Worm (Caenorhabditis elegans) whole organism, midembryonic: ENCODE measurements around the gene M01B2.12.
"Not testable (repeated sequence)": the region's sequence is repeated elsewhere in the genome, so short reads cannot be mapped to it uniquely, and the experiment has no call there.

Experiments
- T22C8.4 ChIP-seq: fragments of 200-800 bp; sonication (Bioruptor generic); IDR thresholded peaks from 2 replicates; pipeline ENCODE4 v1.3.6; 2022; ENCODE audit warnings: missing genetic modification characterization, missing compliant biosample characterization
- cog-1 ChIP-seq: sonication (generic microtip); optimal IDR thresholded peaks from 2 replicates; lab custom pipeline; 2016; ENCODE audit warnings: missing genetic modification characterization, missing compliant biosample characterization
- flt-1 ChIP-seq: fragments of 200-800 bp; sonication (Bioruptor generic); IDR thresholded peaks from 2 replicates; pipeline ENCODE4 v1.3.6; 2022; ENCODE audit warnings: missing genetic modification characterization, missing compliant biosample characterization
- klf-2 ChIP-seq: fragments of 200-800 bp; sonication (Bioruptor generic); conservative IDR thresholded peaks from 2 replicates; pipeline ENCODE4 v1.3.6; 2022; ENCODE audit warnings: missing genetic modification reagents, missing genetic modification characterization, missing compliant biosample characterization
- med-1 ChIP-seq: sonication (generic microtip); optimal IDR thresholded peaks from 2 replicates; lab custom pipeline; 2017; ENCODE audit warnings: missing genetic modification characterization, mild to moderate bottlenecking, missing compliant biosample characterization, antibody characterized with exemption, missing genetic modification reagents; ENCODE audit not compliant: insufficient read depth
- ref-1 ChIP-seq: fragments of 200-800 bp; sonication (Bioruptor generic); conservative IDR thresholded peaks from 2 replicates; pipeline ENCODE4 v1.3.6; 2022; ENCODE audit warnings: missing genetic modification reagents, missing genetic modification characterization, missing compliant biosample characterization
- tab-1 ChIP-seq: fragments of 200-800 bp; sonication (Bioruptor generic); IDR thresholded peaks from 2 replicates; pipeline ENCODE4 v1.3.6; 2022; ENCODE audit warnings: missing genetic modification characterization, missing compliant biosample characterization
- ztf-23 ChIP-seq: fragments of 200-800 bp; sonication (Bioruptor generic); IDR thresholded peaks from 2 replicates; pipeline ENCODE4 v1.3.6; 2022; ENCODE audit warnings: missing genetic modification reagents, missing genetic modification characterization, missing compliant biosample characterization
- ztf-29 ChIP-seq: fragments of 200-800 bp; sonication (Bioruptor generic); IDR thresholded peaks from 2 replicates; pipeline ENCODE4 v1.3.6; 2022; ENCODE audit warnings: missing genetic modification reagents, missing genetic modification characterization, missing compliant biosample characterization

M01B2.12 gene

ce11 chrV:15265814-15266213 is 1.8 kb upstream of the M01B2.12 start, which contains the start of gene M01B2.13:
M01B2.13 (minus strand) TSS chrV:15265914.
- TF ChIP-seq T22C8.4 = no peak
- TF ChIP-seq med-1 (GFP tag; lab: Kevin White, UChicago) = no peak
- TF ChIP-seq cog-1 (tag; lab: Kevin White, UChicago) = no peak
- no peak for TF ChIP-seq klf-2 (GFP tag; lab: Robert Waterston, UW)
- TF ChIP-seq ztf-23 = no peak
- TF ChIP-seq ztf-29 (GFP tag; lab: Robert Waterston, UW) = no peak
- no peak for TF ChIP-seq flt-1 (GFP tag; lab: Robert Waterston, UW)
- no peak for TF ChIP-seq tab-1 (GFP tag; lab: Robert Waterston, UW)
- TF ChIP-seq ref-1 (GFP tag; lab: Robert Waterston, UW) = no peak

- not testable (repeated sequence) for TF ChIP-seq T22C8.4; ztf-23; ref-1 (GFP tag; lab: Robert Waterston, UW)
These were observed 1.7 kb downstream of the M01B2.12 start, which contains the start of gene M01B2.10 for ce11 chrV:15262336-15262735. M01B2.10 (minus strand) TSS chrV:15262436.

DNA sequence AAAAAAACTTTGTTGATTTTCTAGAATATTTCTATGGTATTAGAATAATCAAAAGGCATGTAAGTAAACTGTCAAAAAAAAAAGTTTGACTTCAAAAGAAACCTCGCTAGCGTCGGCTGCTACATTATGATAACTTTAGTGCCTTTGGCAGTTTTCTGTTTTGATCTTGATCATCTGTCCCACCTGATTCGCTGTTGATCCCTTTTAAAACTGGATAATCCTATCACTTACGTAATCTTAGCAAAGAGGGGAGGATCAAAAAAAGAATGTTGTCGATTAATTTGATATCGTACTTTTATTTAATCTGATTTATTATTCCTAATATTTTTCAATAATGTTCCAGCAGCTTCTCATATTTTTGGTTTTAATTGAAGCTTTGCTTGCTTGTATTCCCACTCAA is 4.1 kb downstream of the M01B2.12 start, which contains the start of gene M01B2.8:
Gene M01B2.8, plus strand, starts transcription at position 301 of the 400 bp plus-strand sequence.
- TF ChIP-seq ztf-23 (no peak), med-1 (GFP tag; lab: Kevin White, UChicago) (no peak), flt-1 (GFP tag; lab: Robert Waterston, UW) (no peak), cog-1 (tag; lab: Kevin White, UChicago) (no peak), ref-1 (GFP tag; lab: Robert Waterston, UW) (no peak), klf-2 (GFP tag; lab: Robert Waterston, UW) (no peak), T22C8.4 (no peak), tab-1 (GFP tag; lab: Robert Waterston, UW) (no peak), ztf-29 (GFP tag; lab: Robert Waterston, UW) (no peak)

DNA sequence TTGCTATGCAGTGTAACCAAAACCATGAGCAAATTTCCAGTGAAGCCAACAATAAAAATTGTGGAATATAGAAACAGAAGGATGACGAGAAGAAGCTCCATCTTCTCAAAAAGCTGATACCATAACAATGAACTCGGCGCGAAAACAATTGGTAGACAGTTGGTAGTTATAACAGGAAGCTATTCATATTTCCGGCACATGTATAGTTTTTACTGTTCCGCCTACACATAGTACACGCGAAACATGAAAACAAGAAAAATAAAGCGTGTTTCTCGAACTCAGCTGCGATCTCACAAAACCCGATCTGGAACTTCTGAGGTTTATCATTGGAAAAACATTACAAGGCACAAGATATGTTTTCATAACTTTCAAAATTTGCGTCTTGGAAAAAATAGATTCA is 5.0 kb downstream of the M01B2.12 start, which contains the start of gene srsx-37:
Gene srsx-37, minus strand, starts transcription at position 101 of the 400 bp plus-strand sequence.
- TF ChIP-seq ztf-23 (no peak), tab-1 (GFP tag; lab: Robert Waterston, UW) (no peak), klf-2 (GFP tag; lab: Robert Waterston, UW) (no peak), T22C8.4 (no peak), cog-1 (tag; lab: Kevin White, UChicago) (no peak), ref-1 (GFP tag; lab: Robert Waterston, UW) (no peak), flt-1 (GFP tag; lab: Robert Waterston, UW) (no peak)

ce11 chrV:15256669-15257068 is 7.4 kb downstream of the M01B2.12 start, which contains the start of gene srsx-39:
srsx-39 (minus strand) TSS chrV:15256769.
- TF ChIP-seq ref-1, klf-2, flt-1 (GFP tag; lab: Robert Waterston, UW): not testable (repeated sequence)

ce11 chrV:15253529-15253928 is 10.5 kb downstream of the M01B2.12 start, which contains the start of gene srbc-75:
srbc-75 (plus strand) TSS chrV:15253829.
- TF ChIP-seq cog-1 (tag; lab: Kevin White, UChicago) (no peak), klf-2 (GFP tag; lab: Robert Waterston, UW) (no peak), ztf-29 (GFP tag; lab: Robert Waterston, UW) (no peak), flt-1 (GFP tag; lab: Robert Waterston, UW) (no peak), T22C8.4 (no peak), ztf-23 (no peak), tab-1 (GFP tag; lab: Robert Waterston, UW) (no peak), ref-1 (GFP tag; lab: Robert Waterston, UW) (no peak), med-1 (GFP tag; lab: Kevin White, UChicago) (no peak)

- TF ChIP-seq cog-1 (tag; lab: Kevin White, UChicago) = no peak
- TF ChIP-seq tab-1 (GFP tag; lab: Robert Waterston, UW) = no peak
- TF ChIP-seq ztf-23 = no peak
- TF ChIP-seq med-1 (GFP tag; lab: Kevin White, UChicago) = no peak
- no peak for TF ChIP-seq ref-1 (GFP tag; lab: Robert Waterston, UW)
- TF ChIP-seq ztf-29 (GFP tag; lab: Robert Waterston, UW) = no peak
These were observed 11.9 kb downstream of the M01B2.12 start, which contains the start of gene srbc-76 for ce11 chrV:15252082-15252481. srbc-76 (plus strand) TSS chrV:15252382.

DNA sequence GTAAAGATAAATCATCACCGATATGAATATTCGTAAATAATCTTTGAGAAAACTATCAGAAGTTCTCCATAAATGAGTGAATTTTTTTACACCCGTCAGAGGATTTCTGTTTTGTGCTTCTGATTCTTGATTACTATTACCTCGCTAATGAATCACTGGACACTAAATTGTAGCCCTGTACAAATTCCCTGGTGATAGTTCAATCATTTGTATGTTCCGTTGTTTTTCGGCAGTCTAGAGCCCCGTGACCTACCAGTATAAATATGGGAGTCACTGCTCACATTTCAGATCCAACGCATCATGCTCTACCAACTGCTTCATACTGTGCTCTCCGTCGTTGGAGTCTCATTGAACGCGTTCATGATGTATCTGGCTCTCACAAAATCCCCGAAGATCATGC is 13.7 kb downstream of the M01B2.12 start, which contains the start of gene srd-28:
Gene srd-28, plus strand, starts transcription at position 301 of the 400 bp plus-strand sequence.
- not testable (repeated sequence) for TF ChIP-seq ref-1 (GFP tag; lab: Robert Waterston, UW); klf-2 (GFP tag; lab: Robert Waterston, UW); ztf-23

- TF ChIP-seq ztf-29 (GFP tag; lab: Robert Waterston, UW) (no peak), cog-1 (tag; lab: Kevin White, UChicago) (no peak), tab-1 (GFP tag; lab: Robert Waterston, UW) (no peak), ztf-23 (no peak)
These were observed 19.6 kb downstream of the M01B2.12 start, which contains the start of gene kin-30 for ce11 chrV:15244456-15244855. kin-30 (plus strand) TSS chrV:15244756.

DNA sequence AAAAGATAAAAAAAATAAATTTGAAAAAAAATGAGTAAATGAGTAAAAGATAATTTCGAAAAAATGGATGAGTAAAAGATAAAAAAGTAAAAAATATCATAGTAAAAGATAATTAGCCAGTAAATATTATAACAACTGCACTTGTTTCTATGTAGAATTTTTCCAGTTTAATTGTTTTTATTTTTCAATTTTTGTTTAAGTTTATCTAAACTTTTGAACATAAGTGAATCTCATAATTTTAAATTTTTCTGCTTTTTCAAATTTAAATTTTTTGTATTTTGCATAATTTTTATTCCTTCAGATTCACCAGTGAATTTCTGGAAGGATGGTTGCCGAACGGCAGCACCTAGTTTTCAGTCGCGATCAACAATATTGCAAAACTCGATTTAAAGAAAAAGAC is 22.8 kb downstream of the M01B2.12 start, which contains the start of gene chil-12:
Gene chil-12, plus strand, starts transcription at position 301 of the 400 bp plus-strand sequence.
- TF ChIP-seq cog-1 (tag; lab: Kevin White, UChicago) (no peak), flt-1 (GFP tag; lab: Robert Waterston, UW) (no peak), klf-2 (GFP tag; lab: Robert Waterston, UW) (no peak), ztf-29 (GFP tag; lab: Robert Waterston, UW) (no peak), T22C8.4 (no peak), med-1 (GFP tag; lab: Kevin White, UChicago) (no peak), ref-1 (GFP tag; lab: Robert Waterston, UW) (no peak), ztf-23 (no peak), tab-1 (GFP tag; lab: Robert Waterston, UW) (no peak)
